Worm (Caenorhabditis elegans) whole organism, L2 larva: ENCODE data around the gene lipl-6.
A peak's percentile ranks its signal among the peaks of the same experiment; 100 is the strongest.

Source experiments
- C34F6.9 ChIP-seq: fragments of 150-350 bp; optimal IDR thresholded peaks from 2 replicates; lab custom pipeline; 2014; ENCODE audit warnings: missing biosample characterization, missing genetic modification characterization
- F13H6.1 ChIP-seq: sonication (generic microtip); optimal IDR thresholded peaks from 2 replicates; lab custom pipeline; 2016; ENCODE audit warnings: missing genetic modification characterization, missing compliant biosample characterization
- R02D3.7 ChIP-seq: fragments of 150-350 bp; optimal IDR thresholded peaks from 2 replicates; lab custom pipeline; 2014; ENCODE audit warnings: missing biosample characterization, missing genetic modification characterization
- Y55F3AM.14 ChIP-seq: fragments of 200-800 bp; sonication (Bioruptor generic); optimal IDR thresholded peaks from 2 replicates; lab custom pipeline; 2018; ENCODE audit warnings: mild to moderate bottlenecking, missing genetic modification characterization, missing compliant biosample characterization
- ZK546.5 ChIP-seq: sonication (generic microtip); optimal IDR thresholded peaks from 2 replicates; lab custom pipeline; 2017; ENCODE audit warnings: missing biosample characterization, missing genetic modification characterization
- alr-1 ChIP-seq: fragments of 150-350 bp; optimal IDR thresholded peaks from 2 replicates; lab custom pipeline; 2014; ENCODE audit warnings: missing biosample characterization, missing genetic modification characterization
- aly-2 ChIP-seq: fragments of 150-350 bp; optimal IDR thresholded peaks from 2 replicates; lab custom pipeline; 2014; ENCODE audit warnings: missing biosample characterization, missing genetic modification characterization
- ama-1 ChIP-seq: fragments of 150-350 bp; optimal IDR thresholded peaks from 2 replicates; lab custom pipeline; 2018; ENCODE audit warnings: inconsistent platforms
- ceh-16 ChIP-seq: fragments of 150-350 bp; optimal IDR thresholded peaks from 2 replicates; lab custom pipeline; 2014; ENCODE audit warnings: missing biosample characterization, missing genetic modification characterization
- ceh-82 ChIP-seq: fragments of 150-350 bp; optimal IDR thresholded peaks from 2 replicates; lab custom pipeline; 2014; ENCODE audit warnings: missing biosample characterization, missing genetic modification characterization
- crh-2 ChIP-seq: sonication (generic microtip); optimal IDR thresholded peaks from 2 replicates; lab custom pipeline; 2017; ENCODE audit warnings: missing biosample characterization, missing genetic modification characterization
- dmd-4 ChIP-seq: sonication (generic microtip); optimal IDR thresholded peaks from 2 replicates; lab custom pipeline; 2017; ENCODE audit warnings: missing biosample characterization, missing genetic modification characterization
- egl-27 ChIP-seq: sonication (generic microtip); optimal IDR thresholded peaks from 3 replicates; lab custom pipeline; 2017; ENCODE audit warnings: missing biosample characterization, missing genetic modification reagents, missing genetic modification characterization
- elt-1 ChIP-seq: fragments of 150-350 bp; optimal IDR thresholded peaks from 2 replicates; lab custom pipeline; 2014; ENCODE audit warnings: missing biosample characterization, missing genetic modification characterization
- elt-3 ChIP-seq: sonication (generic microtip); optimal IDR thresholded peaks from 2 replicates; lab custom pipeline; 2017; ENCODE audit warnings: missing biosample characterization, missing genetic modification characterization
- fos-1 ChIP-seq: fragments of 150-350 bp; optimal IDR thresholded peaks from 2 replicates; lab custom pipeline; 2014; ENCODE audit warnings: missing biosample characterization, missing genetic modification characterization
- gmeb-1 ChIP-seq: fragments of 150-350 bp; optimal IDR thresholded peaks from 2 replicates; lab custom pipeline; 2014; ENCODE audit warnings: missing biosample characterization, missing genetic modification characterization
- lin-11 ChIP-seq: fragments of 150-350 bp; sonication (generic microtip); optimal IDR thresholded peaks from 2 replicates; lab custom pipeline; 2014; ENCODE audit warnings: missing biosample characterization, missing genetic modification characterization, inconsistent platforms, mixed read lengths
- lin-13 ChIP-seq: fragments of 150-350 bp; optimal IDR thresholded peaks from 2 replicates; lab custom pipeline; 2014; ENCODE audit warnings: missing biosample characterization, missing genetic modification reagents, missing genetic modification characterization
- lin-39 ChIP-seq: fragments of 150-350 bp; optimal IDR thresholded peaks from 2 replicates; lab custom pipeline; 2014; ENCODE audit warnings: missing biosample characterization, missing genetic modification reagents, missing genetic modification characterization
- lsy-2 ChIP-seq, 2 experiments: fragments of 150-350 bp in 1 of 2; sonication (generic microtip) in 1 of 2; optimal IDR thresholded peaks; 2 replicates each; lab custom pipeline; 2014 to 2017; ENCODE audit warnings: missing biosample characterization in 2 of 2, missing genetic modification characterization in 2 of 2
- mab-5 ChIP-seq: fragments of 150-350 bp; optimal IDR thresholded peaks from 2 replicates; lab custom pipeline; 2014; ENCODE audit warnings: missing biosample characterization, missing genetic modification characterization
- mbf-1 ChIP-seq: sonication (generic microtip); optimal IDR thresholded peaks from 2 replicates; lab custom pipeline; 2017; ENCODE audit warnings: missing biosample characterization, missing genetic modification characterization
- mdl-1 ChIP-seq, 2 experiments: fragments of 150-350 bp in 1 of 2; sonication (generic microtip) in 1 of 2; optimal IDR thresholded peaks; 2 replicates each; lab custom pipeline; 2017; ENCODE audit warnings: missing biosample characterization in 2 of 2, missing genetic modification characterization in 2 of 2
- nhr-10 ChIP-seq: sonication (generic microtip); optimal IDR thresholded peaks from 2 replicates; lab custom pipeline; 2017; ENCODE audit warnings: missing biosample characterization, missing genetic modification characterization
- nhr-11 ChIP-seq: fragments of 150-350 bp; optimal IDR thresholded peaks from 2 replicates; lab custom pipeline; 2014; ENCODE audit warnings: missing biosample characterization, missing genetic modification characterization
- nhr-12 ChIP-seq: fragments of 150-350 bp; optimal IDR thresholded peaks from 2 replicates; lab custom pipeline; 2014; ENCODE audit warnings: missing biosample characterization, missing genetic modification characterization
- nhr-129 ChIP-seq: fragments of 150-350 bp; optimal IDR thresholded peaks from 2 replicates; lab custom pipeline; 2014; ENCODE audit warnings: missing biosample characterization, missing genetic modification characterization
- nhr-21 ChIP-seq: fragments of 150-350 bp; optimal IDR thresholded peaks from 2 replicates; lab custom pipeline; 2014; ENCODE audit warnings: missing biosample characterization, missing genetic modification characterization
- nhr-23 ChIP-seq: fragments of 150-350 bp; optimal IDR thresholded peaks from 2 replicates; lab custom pipeline; 2014; ENCODE audit warnings: missing biosample characterization, missing genetic modification reagents, missing genetic modification characterization
- nhr-237 ChIP-seq: fragments of 150-350 bp; optimal IDR thresholded peaks from 2 replicates; lab custom pipeline; 2014; ENCODE audit warnings: missing biosample characterization, missing genetic modification characterization
- nhr-25 ChIP-seq: fragments of 150-350 bp; sonication (generic microtip); optimal IDR thresholded peaks from 3 replicates; lab custom pipeline; 2014; ENCODE audit warnings: missing biosample characterization, missing genetic modification characterization
- nhr-6 ChIP-seq: fragments of 150-350 bp; optimal IDR thresholded peaks from 2 replicates; lab custom pipeline; 2014; ENCODE audit warnings: missing biosample characterization, missing genetic modification characterization
- nhr-77 ChIP-seq: fragments of 150-350 bp; optimal IDR thresholded peaks from 2 replicates; lab custom pipeline; 2014; ENCODE audit warnings: missing biosample characterization, missing genetic modification characterization
- peb-1 ChIP-seq: fragments of 150-350 bp; optimal IDR thresholded peaks from 2 replicates; lab custom pipeline; 2014; ENCODE audit warnings: missing biosample characterization, missing genetic modification characterization
- sem-4 ChIP-seq: fragments of 150-350 bp; optimal IDR thresholded peaks from 2 replicates; lab custom pipeline; 2014; ENCODE audit warnings: missing biosample characterization, missing genetic modification reagents, missing genetic modification characterization
- skn-1 ChIP-seq: sonication (generic microtip); optimal IDR thresholded peaks from 2 replicates; lab custom pipeline; 2017; ENCODE audit warnings: missing biosample characterization, missing genetic modification characterization
- sma-3 ChIP-seq: sonication (generic microtip); optimal IDR thresholded peaks from 2 replicates; lab custom pipeline; 2016; ENCODE audit warnings: missing genetic modification reagents, missing genetic modification characterization, missing compliant biosample characterization
- sma-9 ChIP-seq, 2 experiments: fragments of 150-350 bp in 1 of 2; sonication (generic microtip) in 1 of 2; optimal IDR thresholded peaks; 2 replicates each; lab custom pipeline; 2014 to 2016; ENCODE audit warnings: missing genetic modification characterization in 2 of 2, mild to moderate bottlenecking in 1 of 2, missing biosample characterization in 1 of 2, missing compliant biosample characterization in 1 of 2, missing genetic modification reagents in 1 of 2, moderate library complexity in 1 of 2
- snpc-4 ChIP-seq: fragments of 150-350 bp; optimal IDR thresholded peaks from 2 replicates; lab custom pipeline; 2014; ENCODE audit warnings: missing biosample characterization, missing genetic modification characterization
- unc-39 ChIP-seq: fragments of 150-350 bp; optimal IDR thresholded peaks from 2 replicates; lab custom pipeline; 2014; ENCODE audit warnings: missing biosample characterization, missing genetic modification characterization
- unc-55 ChIP-seq: fragments of 150-350 bp; sonication (generic microtip); optimal IDR thresholded peaks from 3 replicates; lab custom pipeline; 2014; ENCODE audit warnings: missing biosample characterization, missing genetic modification reagents, missing genetic modification characterization
- unc-62 ChIP-seq: fragments of 150-350 bp; optimal IDR thresholded peaks from 2 replicates; lab custom pipeline; 2014; ENCODE audit warnings: missing biosample characterization, missing genetic modification reagents, missing genetic modification characterization
- zag-1 ChIP-seq: fragments of 150-350 bp; optimal IDR thresholded peaks from 2 replicates; lab custom pipeline; 2014; ENCODE audit warnings: missing biosample characterization, missing genetic modification characterization
- ztf-1 ChIP-seq: fragments of 200-800 bp; sonication (Bioruptor generic); conservative IDR thresholded peaks from 2 replicates; pipeline ENCODE4 v1.3.6; 2022; ENCODE audit warnings: missing genetic modification characterization, missing compliant biosample characterization
- ztf-11 ChIP-seq: sonication (generic microtip); optimal IDR thresholded peaks from 2 replicates; lab custom pipeline; 2017; ENCODE audit warnings: missing biosample characterization, missing genetic modification characterization
- ztf-4 ChIP-seq: fragments of 150-350 bp; optimal IDR thresholded peaks from 2 replicates; lab custom pipeline; 2014; ENCODE audit warnings: missing biosample characterization, missing genetic modification characterization

lipl-6 gene

ce11 chrV:6893681-6894080, 40.4 kb downstream of the lipl-6 start:
- TF ChIP-seq ztf-1 (GFP tag; lab: Robert Waterston, UW) (no peak), F13H6.1 (tag; lab: Kevin White, UChicago) (peak; percentile 17), ztf-4 (tag; lab: Kevin White, UChicago) (no peak), alr-1 (no peak), mdl-1 (tag; optimal IDR thresholded peaks at IDR 0.05; lab: Kevin White, UChicago) (no peak), mbf-1 (tag; lab: Kevin White, UChicago) (no peak), dmd-4 (no peak), ztf-11 (tag; lab: Kevin White, UChicago) (no peak), elt-3 (tag; lab: Kevin White, UChicago) (no peak), mab-5 (tag; lab: Kevin White, UChicago) (no peak), ama-1 (lab: Kevin White, UChicago) (no peak), unc-55 (GFP tag; lab: Kevin White, UChicago) (peak; percentile 44), unc-39 (tag; lab: Kevin White, UChicago) (no peak), nhr-10 (tag; lab: Kevin White, UChicago) (no peak), nhr-129 (peak; percentile 50), nhr-237 (tag; lab: Kevin White, UChicago) (no peak), Y55F3AM.14 (no peak), ceh-82 (no peak), egl-27 (tag; lab: Kevin White, UChicago) (no peak), crh-2 (tag; lab: Kevin White, UChicago) (no peak), nhr-12 (tag; lab: Kevin White, UChicago) (no peak), sem-4 (tag; lab: Kevin White, UChicago) (no peak), sma-9 (GFP tag; optimal IDR thresholded peaks at IDR 0.05; lab: Kevin White, UChicago) (no peak), sma-9 (tag; optimal IDR thresholded peaks at IDR 0.05; lab: Kevin White, UChicago) (no peak), lin-11 (tag; lab: Kevin White, UChicago) (no peak), R02D3.7 (tag; lab: Kevin White, UChicago) (no peak), nhr-25 (no peak), C34F6.9 (tag; lab: Kevin White, UChicago) (peak; percentile 39), sma-3 (no peak), peb-1 (tag; lab: Kevin White, UChicago) (no peak), snpc-4 (tag; lab: Kevin White, UChicago) (no peak), ceh-16 (no peak), lin-39 (no peak), lsy-2 (tag; optimal IDR thresholded peaks at IDR 0.05; lab: Kevin White, UChicago) (peak in 1 of 2 experiments; percentile 7)

DNA sequence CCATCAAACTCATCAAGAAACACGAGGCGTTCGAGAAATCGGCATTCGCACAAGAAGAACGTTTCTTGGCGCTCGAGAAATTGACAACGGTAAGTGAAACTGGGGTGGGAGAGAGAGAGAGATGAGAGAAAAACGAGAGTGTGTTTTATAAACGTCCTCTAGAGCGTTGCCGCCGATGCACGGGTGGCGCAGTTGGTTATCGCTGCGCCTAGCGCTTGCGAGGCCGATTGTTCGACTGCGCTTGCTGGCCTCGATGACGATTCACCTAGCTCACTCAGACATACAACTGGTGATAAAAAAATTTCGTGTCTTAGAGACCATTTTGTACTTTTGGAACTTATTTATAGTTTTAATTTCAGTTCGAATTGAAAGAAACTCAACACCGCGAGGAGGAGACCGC, 45.3 kb downstream of the lipl-6 start:
- TF ChIP-seq elt-3 (tag; lab: Kevin White, UChicago) (no peak), ztf-1 (GFP tag; lab: Robert Waterston, UW) (no peak), unc-62 (no peak), ama-1 (lab: Kevin White, UChicago) (no peak), nhr-237 (tag; lab: Kevin White, UChicago) (no peak), lin-13 (no peak), lin-11 (tag; lab: Kevin White, UChicago) (no peak), ztf-4 (tag; lab: Kevin White, UChicago) (no peak), mab-5 (tag; lab: Kevin White, UChicago) (no peak), nhr-23 (tag; lab: Kevin White, UChicago) (no peak), nhr-21 (tag; lab: Kevin White, UChicago) (peak; percentile 79), nhr-25 (no peak), crh-2 (tag; lab: Kevin White, UChicago) (peak; percentile 53), nhr-77 (no peak), unc-55 (GFP tag; lab: Kevin White, UChicago) (peak; percentile 53), gmeb-1 (peak; percentile 27), ceh-16 (no peak), fos-1 (tag; lab: Kevin White, UChicago) (peak; percentile 75), F13H6.1 (tag; lab: Kevin White, UChicago) (peak; percentile 60), egl-27 (tag; lab: Kevin White, UChicago) (no peak), nhr-6 (no peak), alr-1 (no peak), sma-3 (peak; percentile 64), mbf-1 (tag; lab: Kevin White, UChicago) (no peak), skn-1 (no peak), sem-4 (tag; lab: Kevin White, UChicago) (no peak), ceh-82 (no peak), unc-39 (tag; lab: Kevin White, UChicago) (no peak), nhr-129 (peak; percentile 53), C34F6.9 (tag; lab: Kevin White, UChicago) (peak; percentile 11), lsy-2 (tag; optimal IDR thresholded peaks at IDR 0.05; lab: Kevin White, UChicago) (peak; percentile 2 to 36), sma-9 (GFP tag; optimal IDR thresholded peaks at IDR 0.05; lab: Kevin White, UChicago) (peak; percentile 72), sma-9 (tag; optimal IDR thresholded peaks at IDR 0.05; lab: Kevin White, UChicago) (no peak), elt-1 (tag; lab: Kevin White, UChicago) (no peak), lin-39 (no peak), R02D3.7 (tag; lab: Kevin White, UChicago) (no peak), dmd-4 (no peak), Y55F3AM.14 (no peak), peb-1 (tag; lab: Kevin White, UChicago) (no peak), zag-1 (no peak), aly-2 (tag; lab: Kevin White, UChicago) (no peak), ZK546.5 (tag; lab: Kevin White, UChicago) (no peak), mdl-1 (tag; optimal IDR thresholded peaks at IDR 0.05; lab: Kevin White, UChicago) (no peak), ztf-11 (tag; lab: Kevin White, UChicago) (no peak), nhr-11 (no peak), nhr-12 (tag; lab: Kevin White, UChicago) (no peak), nhr-10 (tag; lab: Kevin White, UChicago) (peak; percentile 22), snpc-4 (tag; lab: Kevin White, UChicago) (no peak)
